Worm (Caenorhabditis elegans): ENCODE measurements around the gene glf-1.

- TF ChIP-seq ref-1 (GFP tag; conservative IDR thresholded peaks at IDR 0.05), result no peak
- no peak for TF ChIP-seq klf-2 (GFP tag; conservative IDR thresholded peaks at IDR 0.05)
- TF ChIP-seq ztf-29 (GFP tag; IDR thresholded peaks at IDR 0.05), result no peak
- TF ChIP-seq med-1 (GFP tag; optimal IDR thresholded peaks at IDR 0.05; ENCODE audit: insufficient read depth), result no peak
Measured at ce11 chrIV:5846269-5846668, 39.4 kb upstream of the glf-1 start, which contains the start of gene sams-4.

All from whole organism, midembryonic.